Worm (Caenorhabditis elegans): ENCODE measurements around the gene F16H6.4.

ce11 chrV:18184910-18185309 lies 13.6 kb upstream of the F16H6.4 start, which contains the start of gene C31G12.3:
- TF ChIP-seq T22C8.4 (GFP tag; IDR thresholded peaks at IDR 0.05) (no peak), ztf-23 (GFP tag; IDR thresholded peaks at IDR 0.05) (no peak), ref-1 (GFP tag; conservative IDR thresholded peaks at IDR 0.05) (no peak)

All from whole organism, midembryonic.